Fruit fly (Drosophila melanogaster): ENCODE results near the gene CG2604.

- TF ChIP-seq CG6765 (GFP tag; optimal IDR thresholded peaks at IDR 0.05) (no peak), CG8281 (tag; optimal IDR thresholded peaks at IDR 0.05) (no peak), CG4820 (GFP tag; optimal IDR thresholded peaks at IDR 0.05) (no peak), Nf-YC (tag; optimal IDR thresholded peaks at IDR 0.05) (no peak), Pdp1 (GFP tag; optimal IDR thresholded peaks at IDR 0.05) (no peak), CG4617 (GFP tag; optimal IDR thresholded peaks at IDR 0.05; ENCODE audit: borderline replicate concordance) (no peak), CG10267 (tag; optimal IDR thresholded peaks at IDR 0.05) (no peak)
Observed at dm6 chr3R:5171972-5172371, 51.2 kb downstream of the CG2604 start.
